Worm (Caenorhabditis elegans) whole organism, L1 larva: ENCODE measurements around the gene C04E6.7.
A peak's percentile ranks its signal among the peaks of the same experiment; 100 is the strongest.

Experiments used
- aha-1 ChIP-seq: fragments of 150-350 bp; optimal IDR thresholded peaks from 2 replicates; lab custom pipeline; 2014; ENCODE audit warnings: missing biosample characterization, missing genetic modification characterization
- alr-1 ChIP-seq: fragments of 200-800 bp; sonication (Bioruptor generic); optimal IDR thresholded peaks from 2 replicates; lab custom pipeline; 2018; ENCODE audit warnings: borderline replicate concordance, mild to moderate bottlenecking, missing genetic modification characterization, missing compliant biosample characterization
- ama-1 ChIP-seq: fragments of 150-350 bp; optimal IDR thresholded peaks from 2 replicates; lab custom pipeline; 2014
- ceh-88 ChIP-seq: fragments of 200-800 bp; sonication (Bioruptor generic); IDR thresholded peaks from 2 replicates; pipeline ENCODE4 v1.3.6; 2022; ENCODE audit warnings: missing genetic modification characterization, missing compliant biosample characterization
- ces-1 ChIP-seq: fragments of 150-350 bp; optimal IDR thresholded peaks from 2 replicates; lab custom pipeline; 2014; ENCODE audit warnings: missing biosample characterization, missing genetic modification reagents, missing genetic modification characterization
- dpl-1 ChIP-seq, 3 experiments: fragments of 150-350 bp in 2 of 3; sonication (generic microtip) in 1 of 3; optimal IDR thresholded peaks; 2 replicates each; lab custom pipeline; 2014 to 2017; ENCODE audit warnings: missing biosample characterization in 3 of 3, missing genetic modification characterization in 3 of 3, missing genetic modification reagents in 3 of 3
- dsc-1 ChIP-seq: sonication (generic microtip); optimal IDR thresholded peaks from 2 replicates; lab custom pipeline; 2016; ENCODE audit warnings: mild to moderate bottlenecking, missing genetic modification characterization, missing compliant biosample characterization
- efl-1 ChIP-seq, 4 experiments: fragments of 150-350 bp; optimal IDR thresholded peaks in 3 of 4; peaks in 1 of 4; 1 replicate in 1 of 4; 2 replicates in 3 of 4; lab custom pipeline; 2014; ENCODE audit warnings: missing biosample characterization in 2 of 4, missing genetic modification characterization in 2 of 4, missing genetic modification reagents in 2 of 4
- fkh-10 ChIP-seq: sonication (generic microtip); optimal IDR thresholded peaks from 2 replicates; lab custom pipeline; 2017; ENCODE audit warnings: missing biosample characterization, missing genetic modification reagents, missing genetic modification characterization
- fkh-4 ChIP-seq: sonication (generic microtip); optimal IDR thresholded peaks from 2 replicates; lab custom pipeline; 2016; ENCODE audit warnings: missing compliant biosample characterization, missing genetic modification characterization, borderline replicate concordance
- fkh-8 ChIP-seq: sonication (generic microtip); optimal IDR thresholded peaks from 2 replicates; lab custom pipeline; 2016; ENCODE audit warnings: mild to moderate bottlenecking, missing genetic modification characterization, missing compliant biosample characterization
- grh-1 ChIP-seq: fragments of 200-800 bp; sonication (Bioruptor generic); IDR thresholded peaks from 2 replicates; pipeline ENCODE4 v1.3.6; 2022; ENCODE audit warnings: missing genetic modification reagents, missing genetic modification characterization, missing compliant biosample characterization
- hlh-17 ChIP-seq: fragments of 200-800 bp; sonication (Bioruptor generic); optimal IDR thresholded peaks from 2 replicates; lab custom pipeline; 2018; ENCODE audit warnings: missing genetic modification characterization, mild to moderate bottlenecking, missing compliant biosample characterization, moderate library complexity, borderline replicate concordance
- hlh-4 ChIP-seq: sonication (generic microtip); optimal IDR thresholded peaks from 2 replicates; lab custom pipeline; 2016; ENCODE audit warnings: mild to moderate bottlenecking, missing genetic modification characterization, missing compliant biosample characterization
- hpl-2 ChIP-seq: fragments of 150-350 bp; optimal IDR thresholded peaks from 2 replicates; lab custom pipeline; 2014; ENCODE audit warnings: missing biosample characterization, missing genetic modification reagents, missing genetic modification characterization
- lin-14 ChIP-seq: fragments of 200-800 bp; sonication (Bioruptor generic); optimal IDR thresholded peaks from 2 replicates; lab custom pipeline; 2018; ENCODE audit warnings: mild to moderate bottlenecking, missing genetic modification characterization, moderate library complexity, missing compliant biosample characterization
- lin-15B ChIP-seq: fragments of 150-350 bp; sonication (generic microtip); optimal IDR thresholded peaks from 3 replicates; lab custom pipeline; 2014; ENCODE audit warnings: missing biosample characterization, missing genetic modification characterization
- lin-39 ChIP-seq: fragments of 150-350 bp; optimal IDR thresholded peaks from 2 replicates; lab custom pipeline; 2014; ENCODE audit warnings: missing biosample characterization, missing genetic modification reagents, missing genetic modification characterization
- lir-3 ChIP-seq: sonication (generic microtip); optimal IDR thresholded peaks from 2 replicates; lab custom pipeline; 2016; ENCODE audit warnings: mild to moderate bottlenecking, missing genetic modification characterization, moderate library complexity, missing compliant biosample characterization; ENCODE audit not compliant: poor library complexity
- mef-2 ChIP-seq: fragments of 150-350 bp; optimal IDR thresholded peaks from 2 replicates; lab custom pipeline; 2014; ENCODE audit warnings: missing biosample characterization, missing genetic modification characterization
- nhr-11 ChIP-seq: fragments of 150-350 bp; optimal IDR thresholded peaks from 2 replicates; lab custom pipeline; 2014; ENCODE audit warnings: missing biosample characterization, missing genetic modification characterization
- nhr-12 ChIP-seq: sonication (generic microtip); optimal IDR thresholded peaks from 2 replicates; lab custom pipeline; 2017; ENCODE audit warnings: missing biosample characterization, missing genetic modification characterization
- nhr-20 ChIP-seq: sonication (generic microtip); optimal IDR thresholded peaks from 2 replicates; lab custom pipeline; 2016; ENCODE audit warnings: mild to moderate bottlenecking, missing genetic modification characterization, missing compliant biosample characterization
- nhr-237 ChIP-seq: fragments of 150-350 bp; optimal IDR thresholded peaks from 2 replicates; lab custom pipeline; 2014; ENCODE audit warnings: missing biosample characterization, missing genetic modification characterization
- nhr-47 ChIP-seq: sonication (generic microtip); optimal IDR thresholded peaks from 2 replicates; lab custom pipeline; 2016; ENCODE audit warnings: mild to moderate bottlenecking, missing genetic modification characterization, moderate library complexity, missing compliant biosample characterization
- nhr-71 ChIP-seq: sonication (generic microtip); optimal IDR thresholded peaks from 2 replicates; lab custom pipeline; 2016; ENCODE audit warnings: mild to moderate bottlenecking, missing genetic modification characterization, moderate library complexity, missing compliant biosample characterization
- nhr-90 ChIP-seq: sonication (generic microtip); optimal IDR thresholded peaks from 2 replicates; lab custom pipeline; 2016; ENCODE audit warnings: mild to moderate bottlenecking, missing genetic modification characterization, missing compliant biosample characterization; ENCODE audit not compliant: poor library complexity
- skn-1 ChIP-seq: fragments of 150-350 bp; optimal IDR thresholded peaks from 2 replicates; lab custom pipeline; 2014; ENCODE audit warnings: missing biosample characterization, missing genetic modification characterization
- sup-37 ChIP-seq: fragments of 200-800 bp; sonication (Bioruptor generic); optimal IDR thresholded peaks from 2 replicates; lab custom pipeline; 2018; ENCODE audit warnings: mild to moderate bottlenecking, missing genetic modification characterization, missing compliant biosample characterization
- tbx-2 ChIP-seq: sonication (generic microtip); optimal IDR thresholded peaks from 2 replicates; lab custom pipeline; 2016; ENCODE audit warnings: missing genetic modification characterization, missing compliant biosample characterization
- tlp-1 ChIP-seq: fragments of 150-350 bp; optimal IDR thresholded peaks from 2 replicates; lab custom pipeline; 2014; ENCODE audit warnings: missing biosample characterization, missing genetic modification characterization
- unc-62 ChIP-seq: fragments of 150-350 bp; optimal IDR thresholded peaks from 2 replicates; lab custom pipeline; 2014; ENCODE audit warnings: missing biosample characterization, missing genetic modification reagents, missing genetic modification characterization
- unc-86 ChIP-seq: sonication (generic microtip); optimal IDR thresholded peaks from 2 replicates; lab custom pipeline; 2016; ENCODE audit warnings: missing genetic modification characterization, missing compliant biosample characterization
- zag-1 ChIP-seq: fragments of 150-350 bp; optimal IDR thresholded peaks from 2 replicates; lab custom pipeline; 2014; ENCODE audit warnings: missing biosample characterization, missing genetic modification characterization
- zip-4 ChIP-seq: fragments of 200-800 bp; sonication (Bioruptor generic); optimal IDR thresholded peaks from 2 replicates; lab custom pipeline; 2018; ENCODE audit warnings: mild to moderate bottlenecking, missing genetic modification characterization, moderate library complexity, missing compliant biosample characterization
- ztf-11 ChIP-seq, 2 experiments: sonication (generic microtip); optimal IDR thresholded peaks; 2 replicates each; lab custom pipeline; 2016 to 2017; ENCODE audit warnings: missing genetic modification characterization in 2 of 2, missing biosample characterization in 1 of 2, missing compliant biosample characterization in 1 of 2

The C04E6.7 gene

ce11 chrV:5917707-5918106 is 24.6 kb downstream of the C04E6.7 start, which contains the start of gene lrpr-1 (continued):
- TF ChIP-seq mef-2 (tag; lab: Kevin White, UChicago) (no peak), aha-1 (tag; lab: Kevin White, UChicago) (no peak), grh-1 (peak; percentile 88), nhr-12 (tag; lab: Kevin White, UChicago) (no peak), alr-1 (no peak), hpl-2 (GFP tag; lab: Kevin White, UChicago) (no peak)

- TF ChIP-seq lin-39 (tag; lab: Kevin White, UChicago) (no peak), unc-86 (tag; lab: Kevin White, UChicago) (no peak), lin-14 (no peak), ceh-88 (GFP tag; lab: Robert Waterston, UW) (no peak), unc-62 (GFP tag; lab: Kevin White, UChicago) (no peak), tlp-1 (tag; lab: Kevin White, UChicago) (no peak), lin-15B (tag; lab: Kevin White, UChicago) (no peak), ztf-11 (tag; optimal IDR thresholded peaks at IDR 0.05; lab: Kevin White, UChicago) (no peak), zip-4 (no peak), dpl-1 (GFP tag; optimal IDR thresholded peaks at IDR 0.05; lab: Kevin White, UChicago) (no peak), nhr-20 (no peak), skn-1 (no peak), nhr-47 (tag; lab: Kevin White, UChicago) (no peak), hlh-17 (no peak), hlh-4 (no peak), sup-37 (no peak), fkh-10 (no peak), ama-1 (no peak)
Measured at ce11 chrV:5919887-5920286, 26.8 kb downstream of the C04E6.7 start, which contains the start of gene C04E6.12. Gene C04E6.12 (minus strand): TSS chrV:5919987.

- no peak for TF ChIP-seq zag-1 (tag; lab: Kevin White, UChicago)
- TF ChIP-seq fkh-4 (tag; lab: Kevin White, UChicago) = no peak
- TF ChIP-seq tbx-2 = no peak
- no peak for TF ChIP-seq lir-3
- TF ChIP-seq nhr-11 (tag; lab: Kevin White, UChicago) = no peak
- peak; percentile 38 for TF ChIP-seq fkh-8 (tag; lab: Kevin White, UChicago)
- TF ChIP-seq nhr-47 (tag; lab: Kevin White, UChicago) = peak; percentile 63
- TF ChIP-seq nhr-71 (tag; lab: Kevin White, UChicago) = peak; percentile 47
- no peak for TF ChIP-seq nhr-90 (tag; lab: Kevin White, UChicago)
- TF ChIP-seq dsc-1 = peak; percentile 75
- no peak for TF ChIP-seq ces-1 (GFP tag; lab: Kevin White, UChicago)
Measured at ce11 chrV:5921761-5922160, 28.6 kb downstream of the C04E6.7 start.

ce11 chrV:5922236-5922635 is 29.1 kb downstream of the C04E6.7 start, which contains the start of gene srsx-18:
Gene srsx-18 (plus strand): TSS chrV:5922536.
- no peak for TF ChIP-seq nhr-237 (tag; lab: Kevin White, UChicago)
- TF ChIP-seq efl-1 (optimal IDR thresholded peaks at IDR 0.05; lab: Kevin White, UChicago) = no peak
- TF ChIP-seq efl-1 (GFP tag; optimal IDR thresholded peaks at IDR 0.05 in 1 of 2; lab: Kevin White, UChicago) = peak in 1 of 2 experiments; percentile 70

ce11 chrV:5927347-5927746 is 34.2 kb downstream of the C04E6.7 start, which contains the start of gene srsx-17:
Gene srsx-17 (plus strand): TSS chrV:5927647.
- TF ChIP-seq efl-1 (optimal IDR thresholded peaks at IDR 0.05; lab: Kevin White, UChicago) (no peak), efl-1 (GFP tag; optimal IDR thresholded peaks at IDR 0.05 in 1 of 2; lab: Kevin White, UChicago) (peak in 1 of 2 experiments; percentile 18), alr-1 (no peak)
